Fruit fly (Drosophila melanogaster) Kc167 (cell line): ENCODE results near the gene CG46394.

ENCODE experiments used
- Myc ChIP-seq: fragments of >200 bp; optimal IDR thresholded peaks from 2 replicates; lab custom pipeline; 2017; ENCODE audit warnings: missing external identifiers
- h ChIP-seq: fragments of >200 bp; optimal IDR thresholded peaks from 3 replicates; lab custom pipeline; 2018; ENCODE audit warnings: missing external identifiers
- insv ChIP-seq: fragments of >200 bp; optimal IDR thresholded peaks from 3 replicates; lab custom pipeline; 2018; ENCODE audit warnings: missing external identifiers
- ttk ChIP-seq: sonication (Bioruptor generic); optimal IDR thresholded peaks from 2 replicates; lab custom pipeline; 2017; ENCODE audit warnings: missing external identifiers

- TF ChIP-seq insv (lab: Kevin White, UChicago) (no peak), ttk (no peak), h (lab: Kevin White, UChicago) (no peak), Myc (lab: Kevin White, UChicago) (no peak)
These were observed 38.0 kb upstream of the CG46394 start, which contains the start of the genes CG7394 and Mob2 for dm6 chr3L:11561946-11562760.
